Worm (Caenorhabditis elegans) whole organism, L2 larva: ENCODE measurements around the gene T25D1.3.

Experiments used
- C34F6.9 ChIP-seq: fragments of 150-350 bp; optimal IDR thresholded peaks from 2 replicates; lab custom pipeline; 2014; ENCODE audit warnings: missing biosample characterization, missing genetic modification characterization
- F13H6.1 ChIP-seq: sonication (generic microtip); optimal IDR thresholded peaks from 2 replicates; lab custom pipeline; 2016; ENCODE audit warnings: missing genetic modification characterization, missing compliant biosample characterization
- R02D3.7 ChIP-seq: fragments of 150-350 bp; optimal IDR thresholded peaks from 2 replicates; lab custom pipeline; 2014; ENCODE audit warnings: missing biosample characterization, missing genetic modification characterization
- ZK546.5 ChIP-seq: sonication (generic microtip); optimal IDR thresholded peaks from 2 replicates; lab custom pipeline; 2017; ENCODE audit warnings: missing biosample characterization, missing genetic modification characterization
- alr-1 ChIP-seq: fragments of 150-350 bp; optimal IDR thresholded peaks from 2 replicates; lab custom pipeline; 2014; ENCODE audit warnings: missing biosample characterization, missing genetic modification characterization
- aly-2 ChIP-seq: fragments of 150-350 bp; optimal IDR thresholded peaks from 2 replicates; lab custom pipeline; 2014; ENCODE audit warnings: missing biosample characterization, missing genetic modification characterization
- ama-1 ChIP-seq: fragments of 150-350 bp; optimal IDR thresholded peaks from 2 replicates; lab custom pipeline; 2018; ENCODE audit warnings: inconsistent platforms
- blmp-1 ChIP-seq: sonication (generic microtip); optimal IDR thresholded peaks from 2 replicates; lab custom pipeline; 2017; ENCODE audit warnings: missing genetic modification characterization, mild to moderate bottlenecking, missing compliant biosample characterization, antibody characterized with exemption, moderate library complexity; ENCODE audit not compliant: insufficient read depth
- ceh-82 ChIP-seq: fragments of 150-350 bp; optimal IDR thresholded peaks from 2 replicates; lab custom pipeline; 2014; ENCODE audit warnings: missing biosample characterization, missing genetic modification characterization
- crh-2 ChIP-seq: sonication (generic microtip); optimal IDR thresholded peaks from 2 replicates; lab custom pipeline; 2017; ENCODE audit warnings: missing biosample characterization, missing genetic modification characterization
- dmd-4 ChIP-seq: sonication (generic microtip); optimal IDR thresholded peaks from 2 replicates; lab custom pipeline; 2017; ENCODE audit warnings: missing biosample characterization, missing genetic modification characterization
- elt-1 ChIP-seq: fragments of 150-350 bp; optimal IDR thresholded peaks from 2 replicates; lab custom pipeline; 2014; ENCODE audit warnings: missing biosample characterization, missing genetic modification characterization
- elt-3 ChIP-seq: sonication (generic microtip); optimal IDR thresholded peaks from 2 replicates; lab custom pipeline; 2017; ENCODE audit warnings: missing biosample characterization, missing genetic modification characterization
- fos-1 ChIP-seq: fragments of 150-350 bp; optimal IDR thresholded peaks from 2 replicates; lab custom pipeline; 2014; ENCODE audit warnings: missing biosample characterization, missing genetic modification characterization
- gmeb-1 ChIP-seq: fragments of 150-350 bp; optimal IDR thresholded peaks from 2 replicates; lab custom pipeline; 2014; ENCODE audit warnings: missing biosample characterization, missing genetic modification characterization
- lin-13 ChIP-seq: fragments of 150-350 bp; optimal IDR thresholded peaks from 2 replicates; lab custom pipeline; 2014; ENCODE audit warnings: missing biosample characterization, missing genetic modification reagents, missing genetic modification characterization
- lin-39 ChIP-seq: fragments of 150-350 bp; optimal IDR thresholded peaks from 2 replicates; lab custom pipeline; 2014; ENCODE audit warnings: missing biosample characterization, missing genetic modification reagents, missing genetic modification characterization
- lsy-2 ChIP-seq, 2 experiments: fragments of 150-350 bp in 1 of 2; sonication (generic microtip) in 1 of 2; optimal IDR thresholded peaks; 2 replicates each; lab custom pipeline; 2014 to 2017; ENCODE audit warnings: missing biosample characterization in 2 of 2, missing genetic modification characterization in 2 of 2
- mab-5 ChIP-seq: fragments of 150-350 bp; optimal IDR thresholded peaks from 2 replicates; lab custom pipeline; 2014; ENCODE audit warnings: missing biosample characterization, missing genetic modification characterization
- mbf-1 ChIP-seq: sonication (generic microtip); optimal IDR thresholded peaks from 2 replicates; lab custom pipeline; 2017; ENCODE audit warnings: missing biosample characterization, missing genetic modification characterization
- nhr-10 ChIP-seq: sonication (generic microtip); optimal IDR thresholded peaks from 2 replicates; lab custom pipeline; 2017; ENCODE audit warnings: missing biosample characterization, missing genetic modification characterization
- nhr-11 ChIP-seq: fragments of 150-350 bp; optimal IDR thresholded peaks from 2 replicates; lab custom pipeline; 2014; ENCODE audit warnings: missing biosample characterization, missing genetic modification characterization
- nhr-12 ChIP-seq: fragments of 150-350 bp; optimal IDR thresholded peaks from 2 replicates; lab custom pipeline; 2014; ENCODE audit warnings: missing biosample characterization, missing genetic modification characterization
- nhr-129 ChIP-seq: fragments of 150-350 bp; optimal IDR thresholded peaks from 2 replicates; lab custom pipeline; 2014; ENCODE audit warnings: missing biosample characterization, missing genetic modification characterization
- nhr-21 ChIP-seq: fragments of 150-350 bp; optimal IDR thresholded peaks from 2 replicates; lab custom pipeline; 2014; ENCODE audit warnings: missing biosample characterization, missing genetic modification characterization
- nhr-23 ChIP-seq: fragments of 150-350 bp; optimal IDR thresholded peaks from 2 replicates; lab custom pipeline; 2014; ENCODE audit warnings: missing biosample characterization, missing genetic modification reagents, missing genetic modification characterization
- nhr-237 ChIP-seq: fragments of 150-350 bp; optimal IDR thresholded peaks from 2 replicates; lab custom pipeline; 2014; ENCODE audit warnings: missing biosample characterization, missing genetic modification characterization
- nhr-25 ChIP-seq: fragments of 150-350 bp; sonication (generic microtip); optimal IDR thresholded peaks from 3 replicates; lab custom pipeline; 2014; ENCODE audit warnings: missing biosample characterization, missing genetic modification characterization
- nhr-6 ChIP-seq: fragments of 150-350 bp; optimal IDR thresholded peaks from 2 replicates; lab custom pipeline; 2014; ENCODE audit warnings: missing biosample characterization, missing genetic modification characterization
- nhr-77 ChIP-seq: fragments of 150-350 bp; optimal IDR thresholded peaks from 2 replicates; lab custom pipeline; 2014; ENCODE audit warnings: missing biosample characterization, missing genetic modification characterization
- peb-1 ChIP-seq: fragments of 150-350 bp; optimal IDR thresholded peaks from 2 replicates; lab custom pipeline; 2014; ENCODE audit warnings: missing biosample characterization, missing genetic modification characterization
- sem-4 ChIP-seq: fragments of 150-350 bp; optimal IDR thresholded peaks from 2 replicates; lab custom pipeline; 2014; ENCODE audit warnings: missing biosample characterization, missing genetic modification reagents, missing genetic modification characterization
- skn-1 ChIP-seq: sonication (generic microtip); optimal IDR thresholded peaks from 2 replicates; lab custom pipeline; 2017; ENCODE audit warnings: missing biosample characterization, missing genetic modification characterization
- sma-3 ChIP-seq: sonication (generic microtip); optimal IDR thresholded peaks from 2 replicates; lab custom pipeline; 2016; ENCODE audit warnings: missing genetic modification reagents, missing genetic modification characterization, missing compliant biosample characterization
- sma-9 ChIP-seq, 2 experiments: fragments of 150-350 bp in 1 of 2; sonication (generic microtip) in 1 of 2; optimal IDR thresholded peaks; 2 replicates each; lab custom pipeline; 2014 to 2016; ENCODE audit warnings: missing genetic modification characterization in 2 of 2, mild to moderate bottlenecking in 1 of 2, missing biosample characterization in 1 of 2, missing compliant biosample characterization in 1 of 2, missing genetic modification reagents in 1 of 2, moderate library complexity in 1 of 2
- unc-55 ChIP-seq: fragments of 150-350 bp; sonication (generic microtip); optimal IDR thresholded peaks from 3 replicates; lab custom pipeline; 2014; ENCODE audit warnings: missing biosample characterization, missing genetic modification reagents, missing genetic modification characterization
- unc-62 ChIP-seq: fragments of 150-350 bp; optimal IDR thresholded peaks from 2 replicates; lab custom pipeline; 2014; ENCODE audit warnings: missing biosample characterization, missing genetic modification reagents, missing genetic modification characterization
- zag-1 ChIP-seq: fragments of 150-350 bp; optimal IDR thresholded peaks from 2 replicates; lab custom pipeline; 2014; ENCODE audit warnings: missing biosample characterization, missing genetic modification characterization
- ztf-1 ChIP-seq: fragments of 200-800 bp; sonication (Bioruptor generic); conservative IDR thresholded peaks from 2 replicates; pipeline ENCODE4 v1.3.6; 2022; ENCODE audit warnings: missing genetic modification characterization, missing compliant biosample characterization
- ztf-4 ChIP-seq: fragments of 150-350 bp; optimal IDR thresholded peaks from 2 replicates; lab custom pipeline; 2014; ENCODE audit warnings: missing biosample characterization, missing genetic modification characterization

The T25D1.3 gene

DNA sequence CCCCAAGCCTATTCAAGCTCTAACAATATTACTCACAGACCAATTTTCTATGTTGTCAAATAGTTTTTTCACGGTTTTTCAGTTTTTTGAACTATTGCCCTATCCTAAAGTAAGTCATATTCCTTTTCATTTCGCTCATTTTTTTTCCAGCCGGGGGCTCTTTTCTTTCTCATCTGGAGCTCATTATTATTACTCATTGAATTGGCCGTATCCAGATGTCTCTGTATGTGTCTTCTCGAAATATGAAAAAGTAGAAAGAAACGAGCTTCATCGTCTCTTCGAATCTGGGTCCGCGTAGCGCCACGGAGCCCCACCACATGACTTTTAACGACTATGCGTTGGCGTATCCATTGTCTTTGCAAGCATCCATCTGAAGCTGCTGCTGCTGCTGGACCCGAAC lies 25.0 kb downstream of the T25D1.3 start:
- no peak for TF ChIP-seq lin-13 (GFP tag; lab: Kevin White, UChicago)
- TF ChIP-seq dmd-4 (tag; lab: Kevin White, UChicago): no peak
- no peak for TF ChIP-seq F13H6.1 (tag; lab: Kevin White, UChicago)
- no peak for TF ChIP-seq unc-62 (GFP tag; lab: Kevin White, UChicago)
- TF ChIP-seq ztf-1 (GFP tag; lab: Robert Waterston, UW): no peak
- no peak for TF ChIP-seq sem-4
- TF ChIP-seq peb-1 (tag; lab: Kevin White, UChicago): no peak
- no peak for TF ChIP-seq unc-55 (GFP tag; lab: Kevin White, UChicago)
- no peak for TF ChIP-seq elt-3
- TF ChIP-seq crh-2 (tag; lab: Kevin White, UChicago): no peak
- TF ChIP-seq sma-3 (GFP tag; lab: Kevin White, UChicago): no peak
- no peak for TF ChIP-seq nhr-25 (tag; lab: Kevin White, UChicago)
- no peak for TF ChIP-seq R02D3.7 (tag; lab: Kevin White, UChicago)
- TF ChIP-seq nhr-10 (tag; lab: Kevin White, UChicago): no peak
- TF ChIP-seq mab-5 (tag; lab: Kevin White, UChicago): no peak
- no peak for TF ChIP-seq ZK546.5 (tag; lab: Kevin White, UChicago)
- TF ChIP-seq fos-1: no peak
- no peak for TF ChIP-seq mbf-1 (tag; lab: Kevin White, UChicago)
- no peak for TF ChIP-seq nhr-23 (tag; lab: Kevin White, UChicago)
- no peak for TF ChIP-seq gmeb-1 (tag; lab: Kevin White, UChicago)
- TF ChIP-seq, all 48 proteins: peak for 0

- TF ChIP-seq mab-5 (tag; lab: Kevin White, UChicago): no peak
- no peak for TF ChIP-seq alr-1 (tag; lab: Kevin White, UChicago)
- TF ChIP-seq nhr-10 (tag; lab: Kevin White, UChicago): no peak
- no peak for TF ChIP-seq nhr-6 (tag; lab: Kevin White, UChicago)
- no peak for TF ChIP-seq ztf-4 (tag; lab: Kevin White, UChicago)
- no peak for TF ChIP-seq ztf-1 (GFP tag; lab: Robert Waterston, UW)
- no peak for TF ChIP-seq lin-39 (tag; lab: Kevin White, UChicago)
- no peak for TF ChIP-seq blmp-1 (tag; lab: Kevin White, UChicago)
- no peak for TF ChIP-seq aly-2 (tag; lab: Kevin White, UChicago)
- TF ChIP-seq nhr-25 (tag; lab: Kevin White, UChicago): no peak
- no peak for TF ChIP-seq peb-1 (tag; lab: Kevin White, UChicago)
- no peak for TF ChIP-seq nhr-12 (tag; lab: Kevin White, UChicago)
- TF ChIP-seq nhr-237 (tag; lab: Kevin White, UChicago): no peak
- no peak for TF ChIP-seq nhr-21 (tag; lab: Kevin White, UChicago)
- no peak for TF ChIP-seq zag-1 (tag; lab: Kevin White, UChicago)
Observed at ce11 chrX:16532513-16532912, 27.1 kb downstream of the T25D1.3 start.

DNA sequence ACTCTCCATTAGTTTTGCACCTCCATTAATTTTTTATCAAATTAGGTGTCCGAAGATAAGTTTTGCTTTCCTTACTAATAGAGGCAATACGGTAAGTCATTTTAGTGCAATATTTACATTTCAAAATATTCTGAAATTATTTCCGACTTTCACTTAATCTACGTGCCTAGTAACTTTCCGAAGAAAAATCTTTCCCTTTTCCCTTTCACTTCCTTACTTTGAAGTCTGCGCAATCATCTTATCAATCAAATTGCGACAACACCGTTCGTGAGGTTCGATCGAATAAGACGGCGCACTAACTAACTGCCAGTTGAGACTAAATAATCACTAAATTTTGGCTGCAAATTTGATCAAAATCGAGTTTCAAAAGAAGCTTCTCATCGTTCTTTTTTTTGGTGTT lies 28.4 kb downstream of the T25D1.3 start:
- no peak for TF ChIP-seq gmeb-1 (tag; lab: Kevin White, UChicago)
- peak; percentile 74 for TF ChIP-seq blmp-1 (tag; lab: Kevin White, UChicago)

ce11 chrX:16534564-16534963 lies 29.1 kb downstream of the T25D1.3 start:
- no peak for TF ChIP-seq mbf-1 (tag; lab: Kevin White, UChicago)
- TF ChIP-seq skn-1 (tag; lab: Kevin White, UChicago): no peak
- peak; percentile 38 for TF ChIP-seq nhr-129
- TF ChIP-seq sma-9 (GFP tag; optimal IDR thresholded peaks at IDR 0.05; lab: Kevin White, UChicago): peak; percentile 26
- TF ChIP-seq sma-9 (tag; optimal IDR thresholded peaks at IDR 0.05; lab: Kevin White, UChicago): no peak
- no peak for TF ChIP-seq ceh-82
- TF ChIP-seq dmd-4 (tag; lab: Kevin White, UChicago): no peak
- peak; percentile 45 for TF ChIP-seq C34F6.9
- TF ChIP-seq ama-1 (lab: Kevin White, UChicago): no peak
- TF ChIP-seq nhr-11 (tag; lab: Kevin White, UChicago): no peak
- TF ChIP-seq lin-13 (GFP tag; lab: Kevin White, UChicago): no peak
- no peak for TF ChIP-seq nhr-25 (tag; lab: Kevin White, UChicago)
- no peak for TF ChIP-seq nhr-77 (tag; lab: Kevin White, UChicago)
- TF ChIP-seq F13H6.1 (tag; lab: Kevin White, UChicago): peak; percentile 82
- peak in 1 of 2 experiments; percentile 54 for TF ChIP-seq lsy-2 (tag; optimal IDR thresholded peaks at IDR 0.05; lab: Kevin White, UChicago)
- TF ChIP-seq zag-1 (tag; lab: Kevin White, UChicago): no peak
- no peak for TF ChIP-seq crh-2 (tag; lab: Kevin White, UChicago)
- no peak for TF ChIP-seq elt-1 (tag; lab: Kevin White, UChicago)
